Fruit fly (Drosophila melanogaster): ENCODE measurements around the gene Tango4.

Gene Tango4

DNA sequence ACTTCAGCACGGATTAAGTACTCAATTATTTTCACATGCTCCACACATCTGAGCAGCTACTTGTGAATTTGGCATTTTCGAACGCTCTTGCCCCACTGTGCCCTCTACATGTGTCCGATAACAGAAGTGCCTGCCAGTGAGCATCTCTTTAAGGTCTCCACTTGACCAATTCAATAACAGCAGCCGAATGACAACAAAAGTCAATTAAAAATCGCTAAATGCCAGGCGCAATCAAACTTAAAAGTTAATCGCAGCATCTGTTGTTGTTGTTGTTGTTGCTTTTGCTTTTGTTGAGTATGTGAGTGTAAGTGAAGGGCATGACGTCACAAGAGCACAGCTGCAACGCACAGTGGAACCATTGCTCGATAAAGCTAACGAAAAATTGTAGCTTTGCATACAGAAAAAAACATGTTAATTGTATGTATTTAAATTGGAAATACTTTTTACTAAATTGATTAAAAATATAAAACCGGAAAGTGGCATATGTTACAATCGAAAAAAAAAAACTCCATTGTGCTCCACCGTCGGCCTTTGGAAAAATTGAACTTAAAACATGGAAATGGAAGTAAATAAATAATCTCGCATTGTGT lies 6.0 kb upstream of the Tango4 start (continued):
- no peak for TF ChIP-seq lab (GFP tag; optimal IDR thresholded peaks at IDR 0.05)
- no peak for TF ChIP-seq usp (GFP tag; optimal IDR thresholded peaks at IDR 0.05)
- no peak for TF ChIP-seq pan (optimal IDR thresholded peaks at IDR 0.05)
- TF ChIP-seq pan (GFP tag; optimal IDR thresholded peaks at IDR 0.05 in 1 of 2, IDR thresholded peaks at IDR 0.05 in 1 of 2): peak in 1 of 2 experiments; percentile 68
- no peak for TF ChIP-seq CG14965 (GFP tag; optimal IDR thresholded peaks at IDR 0.05; ENCODE audit: borderline replicate concordance)
- TF ChIP-seq Ssrp (tag; optimal IDR thresholded peaks at IDR 0.05): peak; percentile 1
- no peak for TF ChIP-seq twi (tag; optimal IDR thresholded peaks at IDR 0.05)
- no peak for TF ChIP-seq Eip74EF (GFP tag; optimal IDR thresholded peaks at IDR 0.05)
- TF ChIP-seq ac (GFP tag; optimal IDR thresholded peaks at IDR 0.05): no peak
- no peak for TF ChIP-seq her (GFP tag; optimal IDR thresholded peaks at IDR 0.05)
- TF ChIP-seq lilli (GFP tag; optimal IDR thresholded peaks at IDR 0.05): peak; percentile 26
- TF ChIP-seq zen (tag; optimal IDR thresholded peaks at IDR 0.05): no peak
- no peak for TF ChIP-seq NfI (GFP tag; optimal IDR thresholded peaks at IDR 0.05)
- no peak for TF ChIP-seq CG17802 (tag; optimal IDR thresholded peaks at IDR 0.05)
- no peak; the same call in 1 of the 2 replicates for TF ChIP-seq Nf-YA (GFP tag; IDR thresholded peaks at IDR 0.05)
- no peak for TF ChIP-seq gfzf (GFP tag; optimal IDR thresholded peaks at IDR 0.05)
- TF ChIP-seq onecut (GFP tag; IDR thresholded peaks at IDR 0.05): no peak
- no peak for TF ChIP-seq dm (GFP tag; optimal IDR thresholded peaks at IDR 0.05)
- peak; percentile 11; the same call in 1 of the 2 replicates for TF ChIP-seq wor (GFP tag; IDR thresholded peaks at IDR 0.05)
- TF ChIP-seq CG18764 (GFP tag; optimal IDR thresholded peaks at IDR 0.05): no peak
- TF ChIP-seq Ptx1 (GFP tag; IDR thresholded peaks at IDR 0.05): peak; percentile 41; the same call in 1 of the 2 replicates
- peak; percentile 34 for TF ChIP-seq CG10366 (GFP tag; IDR thresholded peaks at IDR 0.05)
- TF ChIP-seq cas (GFP tag; IDR thresholded peaks at IDR 0.05): no peak
- TF ChIP-seq Dll (GFP tag; IDR thresholded peaks at IDR 0.05; ENCODE audit: partially characterized antibody): no peak
- no peak for TF ChIP-seq Dek (tag; optimal IDR thresholded peaks at IDR 0.05)
- no peak for TF ChIP-seq CG1792 (GFP tag; optimal IDR thresholded peaks at IDR 0.05)
- no peak for TF ChIP-seq CG15601 (tag; optimal IDR thresholded peaks at IDR 0.05)
- no peak for TF ChIP-seq CG10462 (GFP tag; optimal IDR thresholded peaks at IDR 0.05)
- no peak for TF ChIP-seq CG10147 (GFP tag; optimal IDR thresholded peaks at IDR 0.05)
- TF ChIP-seq CG34422 (GFP tag; IDR thresholded peaks at IDR 0.05): peak; percentile 58
- TF ChIP-seq Six4 (GFP tag; optimal IDR thresholded peaks at IDR 0.05): no peak
- TF ChIP-seq luna (GFP tag; optimal IDR thresholded peaks at IDR 0.05): no peak
- TF ChIP-seq Aef1 (GFP tag; IDR thresholded peaks at IDR 0.05): peak; percentile 19; the same call in 2 of the 3 replicates
- TF ChIP-seq Lpt (GFP tag; optimal IDR thresholded peaks at IDR 0.05): no peak
- no peak for TF ChIP-seq org-1 (GFP tag; optimal IDR thresholded peaks at IDR 0.05)
- peak; percentile 25; the same call in 1 of the 2 replicates for TF ChIP-seq hbn (GFP tag; IDR thresholded peaks at IDR 0.05; ENCODE audit: partially characterized antibody)
- no peak for TF ChIP-seq BtbVII (GFP tag; optimal IDR thresholded peaks at IDR 0.05)
- 0 out of 2 replicates have a peak, but pooled peaks have one; percentile 39 for TF ChIP-seq peb (GFP tag; IDR thresholded peaks at IDR 0.05)
- peak; percentile 36 for TF ChIP-seq CG12391 (tag; optimal IDR thresholded peaks at IDR 0.05)
- TF ChIP-seq CG2678 (tag; optimal IDR thresholded peaks at IDR 0.05): no peak
- TF ChIP-seq inv (GFP tag; IDR thresholded peaks at IDR 0.05; ENCODE audit: partially characterized antibody): 0 out of 2 replicates have a peak, but pooled peaks have one; percentile 9
- peak; percentile 17 for TF ChIP-seq Hsf (GFP tag; optimal IDR thresholded peaks at IDR 0.05)
- TF ChIP-seq lov (optimal IDR thresholded peaks at IDR 0.05): no peak
- no peak for TF ChIP-seq lov (GFP tag; IDR thresholded peaks at IDR 0.05)
- peak; percentile 7 for TF ChIP-seq CG18476 (GFP tag; optimal IDR thresholded peaks at IDR 0.05)
- TF ChIP-seq zfh1 (GFP tag; IDR thresholded peaks at IDR 0.05): peak; percentile 51; the same call in 2 of the 3 replicates
- peak; percentile 36 for TF ChIP-seq Xbp1 (GFP tag; optimal IDR thresholded peaks at IDR 0.05)
- no peak for TF ChIP-seq gt (GFP tag; IDR thresholded peaks at IDR 0.05)
- no peak for TF ChIP-seq ham (GFP tag; IDR thresholded peaks at IDR 0.05)
- peak; percentile 38 for TF ChIP-seq grau (tag; optimal IDR thresholded peaks at IDR 0.05)

Measured in whole organism, embryonic.